Fruit fly (Drosophila melanogaster) whole organism, embryonic: ENCODE measurements around the gene CG43127.

Source experiments
- CG10147 ChIP-seq: fragments of 200-800 bp; sonication (Bioruptor generic); optimal IDR thresholded peaks from 2 replicates; lab custom pipeline; 2019; ENCODE audit warnings: missing biosample characterization, mild to moderate bottlenecking, missing genetic modification characterization, moderate library complexity
- CG10462 ChIP-seq: fragments of 200-800 bp; sonication (Bioruptor generic); optimal IDR thresholded peaks from 2 replicates; lab custom pipeline; 2016; ENCODE audit warnings: missing biosample characterization, missing genetic modification characterization
- CG11723 ChIP-seq: fragments of 200-800 bp; sonication (Bioruptor generic); optimal IDR thresholded peaks from 2 replicates; lab custom pipeline; 2017; ENCODE audit warnings: missing biosample characterization, mild to moderate bottlenecking, missing genetic modification characterization
- CG14710 ChIP-seq: fragments of 200-800 bp; sonication (Bioruptor generic); optimal IDR thresholded peaks from 3 replicates; lab custom pipeline; 2019; ENCODE audit warnings: missing biosample characterization, mild to moderate bottlenecking, missing genetic modification characterization, moderate library complexity
- CG16813 ChIP-seq: fragments of 200-800 bp; sonication (Bioruptor generic); IDR thresholded peaks from 3 replicates; pipeline ENCODE4 v1.3.6; 2022; ENCODE audit warnings: missing biosample characterization, missing genetic modification characterization; ENCODE audit not compliant: partially characterized antibody
- CG16863 ChIP-seq: fragments of 200-800 bp; sonication (Bioruptor generic); optimal IDR thresholded peaks from 3 replicates; lab custom pipeline; 2016; ENCODE audit warnings: missing biosample characterization, missing genetic modification characterization
- CG18262 ChIP-seq: fragments of 200-800 bp; optimal IDR thresholded peaks from 3 replicates; lab custom pipeline; 2019; ENCODE audit warnings: missing biosample characterization, mild to moderate bottlenecking, missing genetic modification characterization, moderate library complexity
- CG1832 ChIP-seq: fragments of 200-800 bp; sonication (Bioruptor generic); optimal IDR thresholded peaks from 2 replicates; lab custom pipeline; 2017; ENCODE audit warnings: missing biosample characterization, mild to moderate bottlenecking, missing genetic modification characterization, inconsistent platforms
- CG18764 ChIP-seq: fragments of 200-800 bp; sonication (Bioruptor generic); optimal IDR thresholded peaks from 3 replicates; lab custom pipeline; 2016; ENCODE audit warnings: missing biosample characterization, missing genetic modification characterization
- CG2199 ChIP-seq: fragments of 200-800 bp; sonication (Bioruptor generic); IDR thresholded peaks from 3 replicates; pipeline ENCODE4 v1.3.6; 2022; ENCODE audit warnings: missing biosample characterization, missing genetic modification characterization
- CG2875 ChIP-seq: fragments of 200-800 bp; sonication (Bioruptor generic); optimal IDR thresholded peaks from 2 replicates; lab custom pipeline; 2017; ENCODE audit warnings: missing biosample characterization, mild to moderate bottlenecking, missing genetic modification characterization, missing genetic modification reagents
- CG30403 ChIP-seq: fragments of 200-800 bp; sonication (Bioruptor generic); optimal IDR thresholded peaks from 3 replicates; lab custom pipeline; 2016; ENCODE audit warnings: missing biosample characterization, missing genetic modification characterization
- CG31388 ChIP-seq: fragments of 200-800 bp; sonication (Bioruptor generic); optimal IDR thresholded peaks from 2 replicates; lab custom pipeline; 2016; ENCODE audit warnings: missing biosample characterization, missing genetic modification characterization
- CG3163 ChIP-seq: fragments of 200-800 bp; sonication (Bioruptor generic); optimal IDR thresholded peaks from 3 replicates; lab custom pipeline; 2016; ENCODE audit warnings: missing biosample characterization, missing genetic modification characterization
- CG3407 ChIP-seq: fragments of 200-800 bp; sonication (Bioruptor generic); optimal IDR thresholded peaks from 2 replicates; lab custom pipeline; 2018; ENCODE audit warnings: missing biosample characterization, mild to moderate bottlenecking, missing genetic modification characterization
- CG4424 ChIP-seq: fragments of 200-800 bp; sonication (Bioruptor generic); optimal IDR thresholded peaks from 3 replicates; lab custom pipeline; 2016; ENCODE audit warnings: missing biosample characterization, missing genetic modification characterization
- CG7271 ChIP-seq: fragments of 200-800 bp; sonication (Bioruptor generic); optimal IDR thresholded peaks from 2 replicates; lab custom pipeline; 2018; ENCODE audit warnings: missing biosample characterization, mild to moderate bottlenecking, missing genetic modification characterization, moderate library complexity
- CG7357 ChIP-seq: fragments of 200-800 bp; sonication (Bioruptor generic); IDR thresholded peaks from 3 replicates; pipeline ENCODE4 v1.3.6; 2022; ENCODE audit warnings: missing biosample characterization, missing genetic modification characterization
- CG7556 ChIP-seq: fragments of 200-800 bp; sonication (Bioruptor generic); optimal IDR thresholded peaks from 2 replicates; lab custom pipeline; 2017; ENCODE audit warnings: missing biosample characterization, mild to moderate bottlenecking, missing genetic modification characterization
- CG8359 ChIP-seq: fragments of 200-800 bp; sonication (Bioruptor generic); optimal IDR thresholded peaks from 2 replicates; lab custom pipeline; 2017; ENCODE audit warnings: missing biosample characterization, mild to moderate bottlenecking, missing genetic modification characterization, borderline replicate concordance
- CG9609 ChIP-seq: fragments of 200-800 bp; sonication (Bioruptor generic); optimal IDR thresholded peaks from 3 replicates; lab custom pipeline; 2016; ENCODE audit warnings: missing biosample characterization, missing genetic modification characterization
- Dek ChIP-seq: fragments of 200-800 bp; sonication (Bioruptor generic); optimal IDR thresholded peaks from 3 replicates; lab custom pipeline; 2019; ENCODE audit warnings: missing biosample characterization, mild to moderate bottlenecking, missing genetic modification characterization, moderate library complexity
- Hmr ChIP-seq: fragments of 200-800 bp; sonication (Bioruptor generic); optimal IDR thresholded peaks from 3 replicates; lab custom pipeline; 2017; ENCODE audit warnings: mild to moderate bottlenecking, missing biosample characterization, missing genetic modification reagents, missing genetic modification characterization
- NFAT ChIP-seq: fragments of 200-800 bp; sonication (Bioruptor generic); IDR thresholded peaks from 2 replicates; pipeline ENCODE4 v1.3.6; 2022; ENCODE audit warnings: missing biosample characterization, missing genetic modification characterization
- Optix ChIP-seq: fragments of 200-800 bp; sonication (Bioruptor generic); IDR thresholded peaks from 3 replicates; pipeline ENCODE4 v1.3.6; 2022; ENCODE audit warnings: missing biosample characterization, missing genetic modification characterization
- Scr ChIP-seq: fragments of 200-800 bp; sonication (Bioruptor generic); IDR thresholded peaks from 2 replicates; pipeline ENCODE4 v1.3.6; 2022; ENCODE audit warnings: missing biosample characterization, missing genetic modification characterization; ENCODE audit not compliant: partially characterized antibody
- Usf ChIP-seq: fragments of 200-800 bp; sonication (Bioruptor generic); optimal IDR thresholded peaks from 2 replicates; lab custom pipeline; 2017; ENCODE audit warnings: missing genotype, missing biosample characterization, missing genetic modification characterization
- ac ChIP-seq: fragments of 200-800 bp; sonication (Bioruptor generic); optimal IDR thresholded peaks from 3 replicates; lab custom pipeline; 2017; ENCODE audit warnings: missing biosample characterization, mild to moderate bottlenecking, missing genetic modification characterization
- ase ChIP-seq: fragments of 200-800 bp; sonication (Bioruptor generic); IDR thresholded peaks from 3 replicates; pipeline ENCODE4 v1.3.6; 2022; ENCODE audit warnings: missing biosample characterization, missing genetic modification characterization
- bcd ChIP-seq: fragments of 200-800 bp; sonication (Bioruptor generic); optimal IDR thresholded peaks from 2 replicates; lab custom pipeline; 2017; ENCODE audit warnings: missing biosample characterization, mild to moderate bottlenecking, missing genetic modification characterization
- caup ChIP-seq: fragments of 200-800 bp; sonication (Bioruptor generic); optimal IDR thresholded peaks from 3 replicates; lab custom pipeline; 2017; ENCODE audit warnings: missing biosample characterization, mild to moderate bottlenecking, missing genetic modification characterization, moderate library complexity; ENCODE audit not compliant: severe bottlenecking
- cg ChIP-seq: fragments of 200-800 bp; sonication (Bioruptor generic); optimal IDR thresholded peaks from 3 replicates; lab custom pipeline; 2019; ENCODE audit warnings: missing biosample characterization, mild to moderate bottlenecking, missing genetic modification characterization, moderate library complexity
- chif ChIP-seq, 2 experiments: fragments of 200-800 bp; sonication (Bioruptor generic); optimal IDR thresholded peaks; 3 replicates each; lab custom pipeline; 2016; ENCODE audit warnings: missing biosample characterization in 2 of 2, missing genetic modification characterization in 2 of 2
- dm ChIP-seq: fragments of 200-800 bp; sonication (Bioruptor generic); optimal IDR thresholded peaks from 3 replicates; lab custom pipeline; 2016; ENCODE audit warnings: missing biosample characterization, missing genetic modification characterization
- fd102C ChIP-seq: fragments of 200-800 bp; sonication (Bioruptor generic); optimal IDR thresholded peaks from 2 replicates; lab custom pipeline; 2018; ENCODE audit warnings: missing biosample characterization, mild to moderate bottlenecking, missing genetic modification characterization, moderate library complexity
- gem ChIP-seq: fragments of 200-800 bp; sonication (Bioruptor generic); optimal IDR thresholded peaks from 2 replicates; lab custom pipeline; 2019; ENCODE audit warnings: missing biosample characterization, mild to moderate bottlenecking, missing genetic modification characterization, moderate library complexity
- gsb ChIP-seq: fragments of 200-800 bp; sonication (Bioruptor generic); IDR thresholded peaks from 2 replicates; pipeline ENCODE4 v1.3.6; 2022; ENCODE audit warnings: missing biosample characterization, missing genetic modification characterization
- hb ChIP-seq: fragments of 200-800 bp; sonication (Bioruptor generic); IDR thresholded peaks from 3 replicates; pipeline ENCODE4 v1.3.6; 2022; ENCODE audit warnings: missing biosample characterization, missing genetic modification characterization; ENCODE audit not compliant: partially characterized antibody
- klu ChIP-seq: fragments of 200-800 bp; sonication (Bioruptor generic); IDR thresholded peaks from 2 replicates; pipeline ENCODE4 v1.3.6; 2022; ENCODE audit warnings: missing biosample characterization, missing genetic modification characterization
- onecut ChIP-seq: fragments of 200-800 bp; sonication (Bioruptor generic); IDR thresholded peaks from 2 replicates; pipeline ENCODE4 v1.3.6; 2022; ENCODE audit warnings: missing biosample characterization, missing genetic modification characterization
- pfk ChIP-seq: fragments of 200-800 bp; sonication (Bioruptor generic); optimal IDR thresholded peaks from 2 replicates; lab custom pipeline; 2018; ENCODE audit warnings: missing biosample characterization, mild to moderate bottlenecking, missing genetic modification characterization, moderate library complexity
- pita ChIP-seq: fragments of 200-800 bp; sonication (Bioruptor generic); optimal IDR thresholded peaks from 2 replicates; lab custom pipeline; 2017; ENCODE audit warnings: missing biosample characterization, mild to moderate bottlenecking, missing genetic modification characterization
- pros ChIP-seq: fragments of 200-800 bp; sonication (Bioruptor generic); optimal IDR thresholded peaks from 3 replicates; lab custom pipeline; 2019; ENCODE audit warnings: missing biosample characterization, mild to moderate bottlenecking, missing genetic modification characterization, moderate library complexity
- repo ChIP-seq: fragments of 200-800 bp; sonication (Bioruptor generic); optimal IDR thresholded peaks from 2 replicates; lab custom pipeline; 2016; ENCODE audit warnings: missing biosample characterization, missing genetic modification characterization
- sc ChIP-seq, 3 experiments: fragments of >200 bp in 2 of 3; fragments of 200-800 bp in 1 of 3; sonication (Bioruptor generic) in 1 of 3; optimal IDR thresholded peaks; 2 replicates in 2 of 3; 3 replicates in 1 of 3; lab custom pipeline; 2017; ENCODE audit warnings: mild to moderate bottlenecking in 1 of 3, missing biosample characterization in 1 of 3, missing genetic modification characterization in 1 of 3, missing genetic modification reagents in 1 of 3
- shn ChIP-seq: fragments of 200-800 bp; sonication (Bioruptor generic); optimal IDR thresholded peaks from 3 replicates; lab custom pipeline; 2016; ENCODE audit warnings: missing biosample characterization, missing genetic modification characterization
- toy ChIP-seq: fragments of 200-800 bp; sonication (Bioruptor generic); IDR thresholded peaks from 2 replicates; pipeline ENCODE4 v1.3.6; 2022; ENCODE audit warnings: missing biosample characterization, missing genetic modification characterization
- wor ChIP-seq: fragments of 200-800 bp; sonication (Bioruptor generic); IDR thresholded peaks from 2 replicates; pipeline ENCODE4 v1.3.6; 2022; ENCODE audit warnings: missing biosample characterization, missing genetic modification characterization
- zfh2 ChIP-seq: fragments of 200-800 bp; sonication (Bioruptor generic); optimal IDR thresholded peaks from 2 replicates; lab custom pipeline; 2016; ENCODE audit warnings: missing biosample characterization, missing genetic modification characterization

The CG43127 gene

dm6 chr3L:10656451-10657198, 31.2 kb upstream of the CG43127 start (continued):
- TF ChIP-seq Hmr, result peak; percentile 79
- no peak for TF ChIP-seq toy (GFP tag; lab: Robert Waterston, UW)
- TF ChIP-seq ac (GFP tag; lab: Kevin White, UChicago), result peak; percentile 46
- TF ChIP-seq CG7357 (GFP tag; lab: Robert Waterston, UW), result no peak
- TF ChIP-seq CG3407, result peak; percentile 80
- TF ChIP-seq Scr (GFP tag; lab: Robert Waterston, UW), result no peak
- TF ChIP-seq pita (GFP tag; lab: Kevin White, UChicago), result no peak
- peak; percentile 45 for TF ChIP-seq CG3163
- TF ChIP-seq CG10147, result peak; percentile 50
- peak; percentile 28 for TF ChIP-seq CG8359 (GFP tag; lab: Kevin White, UChicago)
- peak; percentile 40 for TF ChIP-seq CG16863
- no peak for TF ChIP-seq CG1832
- peak; percentile 17 for TF ChIP-seq CG30403
- no peak for TF ChIP-seq klu (GFP tag; lab: Robert Waterston, UW)
- peak; percentile 11 for TF ChIP-seq repo (GFP tag; lab: Kevin White, UChicago)
- peak; percentile 52 for TF ChIP-seq shn
- peak; percentile 41 for TF ChIP-seq CG14710 (tag; lab: Kevin White, UChicago)
- TF ChIP-seq Dek (tag; lab: Kevin White, UChicago), result peak; percentile 58
- peak in 1 of 2 experiments; percentile 66 for TF ChIP-seq chif (GFP tag; optimal IDR thresholded peaks at IDR 0.05; lab: Kevin White, UChicago)
- TF ChIP-seq CG2875, result peak; percentile 82
- no peak for TF ChIP-seq Usf (GFP tag; lab: Kevin White, UChicago)
- no peak for TF ChIP-seq ase (GFP tag; lab: Robert Waterston, UW)
- TF ChIP-seq CG16813 (GFP tag; lab: Robert Waterston, UW), result no peak
- peak; percentile 67 for TF ChIP-seq onecut (GFP tag; lab: Robert Waterston, UW)
- TF ChIP-seq gem (tag; lab: Kevin White, UChicago), result peak; percentile 69
- TF ChIP-seq cg (GFP tag; lab: Kevin White, UChicago), result no peak
- peak; percentile 58 for TF ChIP-seq bcd (GFP tag; lab: Kevin White, UChicago)
- TF ChIP-seq wor, result no peak
- no peak for TF ChIP-seq fd102C (GFP tag; lab: Kevin White, UChicago)
- no peak for TF ChIP-seq CG31388 (GFP tag; lab: Kevin White, UChicago)
- TF ChIP-seq NFAT (GFP tag; lab: Robert Waterston, UW), result no peak
- TF ChIP-seq CG7271 (tag; lab: Kevin White, UChicago), result peak; percentile 40
- peak; percentile 69 for TF ChIP-seq CG18764 (GFP tag; lab: Kevin White, UChicago)
- no peak for TF ChIP-seq CG9609 (GFP tag; lab: Kevin White, UChicago)
- TF ChIP-seq CG10462 (GFP tag; lab: Kevin White, UChicago), result peak; percentile 24
- TF ChIP-seq dm, result no peak
- TF ChIP-seq zfh2 (GFP tag; lab: Kevin White, UChicago), result no peak
- no peak for TF ChIP-seq gsb (GFP tag; lab: Robert Waterston, UW)
- TF ChIP-seq caup (GFP tag; lab: Kevin White, UChicago), result peak; percentile 81
- TF ChIP-seq CG11723 (GFP tag; lab: Kevin White, UChicago), result peak; percentile 70
- no peak for TF ChIP-seq Optix
- no peak for TF ChIP-seq CG2199
- TF ChIP-seq pfk (GFP tag; lab: Kevin White, UChicago), result no peak
- peak; percentile 54 for TF ChIP-seq CG7556 (GFP tag; lab: Kevin White, UChicago)
- no peak for TF ChIP-seq hb (GFP tag; lab: Robert Waterston, UW)
- TF ChIP-seq pros (GFP tag; lab: Kevin White, UChicago), result no peak
- TF ChIP-seq CG4424 (GFP tag; lab: Kevin White, UChicago), result peak; percentile 60
- no peak for TF ChIP-seq sc (optimal IDR thresholded peaks at IDR 0.05; lab: Kevin White, UChicago)
- peak; percentile 62 for TF ChIP-seq sc (GFP tag; optimal IDR thresholded peaks at IDR 0.05; lab: Kevin White, UChicago)
- TF ChIP-seq CG18262 (tag; lab: Kevin White, UChicago), result peak; percentile 44
